Fruit fly (Drosophila melanogaster): ENCODE data around the gene sina.

sina gene

dm6 chr3L:16865832-16866163 is 12.2 kb downstream of the sina start:
- TF ChIP-seq sens (GFP tag) (peak; percentile 22), sd (tag; optimal IDR thresholded peaks at IDR 0.05) (peak; percentile 96), CG16815 (GFP tag; optimal IDR thresholded peaks at IDR 0.05) (no peak)

- TF ChIP-seq CG5245 (GFP tag; optimal IDR thresholded peaks at IDR 0.05) (no peak), CG10209 (GFP tag; optimal IDR thresholded peaks at IDR 0.05) (no peak), odd (GFP tag; optimal IDR thresholded peaks at IDR 0.05) (no peak), otp (GFP tag; IDR thresholded peaks at IDR 0.05) (no peak), CG6254 (GFP tag; optimal IDR thresholded peaks at IDR 0.05) (no peak), CG42726 (GFP tag; IDR thresholded peaks at IDR 0.05; ENCODE audit: partially characterized antibody) (no peak), CG17186 (GFP tag; optimal IDR thresholded peaks at IDR 0.05) (no peak), Taf1 (GFP tag; IDR thresholded peaks at IDR 0.05) (no peak), chinmo (GFP tag; IDR thresholded peaks at IDR 0.05; ENCODE audit: partially characterized antibody) (0 out of 4 replicates have a peak, but pooled peaks have one; percentile 23), Poxn (GFP tag; IDR thresholded peaks at IDR 0.05) (no peak), Oli (tag; optimal IDR thresholded peaks at IDR 0.05) (no peak), en (GFP tag; optimal IDR thresholded peaks at IDR 0.05) (no peak), sens-2 (GFP tag; IDR thresholded peaks at IDR 0.05) (no peak), HLH3B (GFP tag; IDR thresholded peaks at IDR 0.05) (no peak), Pdp1 (GFP tag; optimal IDR thresholded peaks at IDR 0.05) (peak in 1 of 2 experiments; percentile 61), her (GFP tag; optimal IDR thresholded peaks at IDR 0.05) (no peak), stc (GFP tag; IDR thresholded peaks at IDR 0.05) (no peak), Mad (GFP tag; optimal IDR thresholded peaks at IDR 0.05) (no peak), unpg (GFP tag; optimal IDR thresholded peaks at IDR 0.05) (no peak), disco-r (GFP tag; optimal IDR thresholded peaks at IDR 0.05) (no peak), CG7271 (tag; optimal IDR thresholded peaks at IDR 0.05) (no peak), CG34422 (GFP tag; IDR thresholded peaks at IDR 0.05) (no peak), CG2199 (GFP tag; IDR thresholded peaks at IDR 0.05) (0 out of 3 replicates have a peak, but pooled peaks have one; percentile 14), MBD-R2 (GFP tag; IDR thresholded peaks at IDR 0.05) (no peak), pan (optimal IDR thresholded peaks at IDR 0.05) (no peak), pan (GFP tag; optimal IDR thresholded peaks at IDR 0.05 in 1 of 2, IDR thresholded peaks at IDR 0.05 in 1 of 2) (no peak), CG15073 (GFP tag; optimal IDR thresholded peaks at IDR 0.05) (no peak), CG4424 (GFP tag; optimal IDR thresholded peaks at IDR 0.05) (no peak), dm (GFP tag; optimal IDR thresholded peaks at IDR 0.05) (no peak), CG2202 (tag; optimal IDR thresholded peaks at IDR 0.05) (no peak), Hr3 (GFP tag; optimal IDR thresholded peaks at IDR 0.05) (no peak), ftz-f1 (GFP tag; optimal IDR thresholded peaks at IDR 0.05) (no peak), Meics (GFP tag; optimal IDR thresholded peaks at IDR 0.05) (peak; percentile 13), CG12104 (GFP tag; optimal IDR thresholded peaks at IDR 0.05) (no peak), CG17912 (GFP tag; optimal IDR thresholded peaks at IDR 0.05) (no peak), CG34376 (GFP tag; optimal IDR thresholded peaks at IDR 0.05) (peak; percentile 25), Med (GFP tag) (peak; percentile 62), slbo (GFP tag; IDR thresholded peaks at IDR 0.05) (no peak), E2f1 (GFP tag; IDR thresholded peaks at IDR 0.05) (no peak), crc (GFP tag; optimal IDR thresholded peaks at IDR 0.05) (no peak), mld (GFP tag; IDR thresholded peaks at IDR 0.05; ENCODE audit: partially characterized antibody) (no peak), CG30431 (GFP tag; optimal IDR thresholded peaks at IDR 0.05) (no peak), CkIIα-i1 (GFP tag; IDR thresholded peaks at IDR 0.05) (no peak), CG2120 (GFP tag; optimal IDR thresholded peaks at IDR 0.05) (no peak), CG13424 (tag; optimal IDR thresholded peaks at IDR 0.05) (no peak), repo (GFP tag; optimal IDR thresholded peaks at IDR 0.05) (no peak), Sry-β (GFP tag; optimal IDR thresholded peaks at IDR 0.05) (no peak), Eip74EF (GFP tag; optimal IDR thresholded peaks at IDR 0.05) (peak in 1 of 2 experiments; percentile 48)
These were observed 13.6 kb downstream of the sina start for dm6 chr3L:16867190-16867589.
